Worm (Caenorhabditis elegans): ENCODE data around the gene dnc-2.

ce11 chrIII:5900709-5901108 lies 24.8 kb downstream of the dnc-2 start:
- TF ChIP-seq him-1 (tag; optimal IDR thresholded peaks at IDR 0.05) (no peak), W03F9.2 (tag; optimal IDR thresholded peaks at IDR 0.05) (no peak), dao-5 (tag; optimal IDR thresholded peaks at IDR 0.05) (no peak)

Measured in whole organism, L4/young adult.